Worm (Caenorhabditis elegans): ENCODE data around the gene C25E10.5.

DNA sequence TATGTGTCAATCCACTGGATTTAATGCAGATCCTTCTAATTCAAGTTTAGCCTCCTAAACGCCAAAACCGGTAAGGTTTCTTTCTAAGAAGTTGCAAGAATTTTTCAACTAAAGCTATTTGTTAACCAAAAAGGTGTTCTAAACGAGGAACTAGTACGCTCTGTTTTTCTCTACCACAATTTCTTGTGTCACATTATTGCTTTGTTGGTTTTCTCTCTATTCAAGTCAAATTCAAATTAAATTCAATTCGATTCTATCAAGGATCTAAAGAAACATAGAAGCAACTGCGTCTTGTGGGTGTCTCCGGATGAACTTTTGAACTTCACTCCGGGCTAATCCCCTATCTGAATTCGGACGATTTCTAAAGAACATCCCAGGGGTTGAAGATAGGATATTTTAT lies 13.9 kb upstream of the C25E10.5 start, which contains the start of gene oac-40:
- no peak for TF ChIP-seq daf-19 (GFP tag; conservative IDR thresholded peaks at IDR 0.05)
- no peak for TF ChIP-seq daf-8 (GFP tag; IDR thresholded peaks at IDR 0.05)
- TF ChIP-seq skn-1 (tag; optimal IDR thresholded peaks at IDR 0.05): no peak
- no peak for TF ChIP-seq spr-3 (GFP tag; optimal IDR thresholded peaks at IDR 0.05)
